Worm (Caenorhabditis elegans) whole organism, young adult: Measurements from ENCODE around the gene tpra-1.

ENCODE experiments used
- B0261.1 ChIP-seq: sonication (generic microtip); optimal IDR thresholded peaks from 2 replicates; lab custom pipeline; 2016; ENCODE audit warnings: mild to moderate bottlenecking, missing genetic modification characterization, moderate library complexity, missing compliant biosample characterization
- C06A6.2 ChIP-seq: fragments of 200-800 bp; sonication (Bioruptor generic); conservative IDR thresholded peaks from 2 replicates; pipeline ENCODE4 v1.3.6; 2022; ENCODE audit warnings: missing genetic modification characterization, missing compliant biosample characterization
- F23B12.7 ChIP-seq: sonication (generic microtip); optimal IDR thresholded peaks from 2 replicates; lab custom pipeline; 2017; ENCODE audit warnings: missing genetic modification characterization, mild to moderate bottlenecking, missing compliant biosample characterization, antibody characterized with exemption, moderate library complexity; ENCODE audit not compliant: insufficient read depth
- F33H1.4 ChIP-seq: fragments of 200-800 bp; sonication (Bioruptor generic); IDR thresholded peaks from 2 replicates; pipeline ENCODE4 v1.3.6; 2022; ENCODE audit warnings: missing genetic modification reagents, missing genetic modification characterization, missing compliant biosample characterization
- T26A5.8 ChIP-seq: sonication (generic microtip); optimal IDR thresholded peaks from 2 replicates; lab custom pipeline; 2016; ENCODE audit warnings: missing genetic modification characterization, missing compliant biosample characterization
- Y95B8A.8 ChIP-seq: fragments of 200-800 bp; sonication (Bioruptor generic); IDR thresholded peaks from 2 replicates; pipeline ENCODE4 v1.3.6; 2022; ENCODE audit warnings: missing genetic modification reagents, missing genetic modification characterization, missing compliant biosample characterization
- ama-1 ChIP-seq, 3 experiments: fragments of 150-350 bp in 1 of 3; sonication (generic microtip) in 2 of 3; optimal IDR thresholded peaks; 2 replicates each; lab custom pipeline; 2014 to 2018; ENCODE audit warnings: missing biosample characterization in 2 of 3, missing genetic modification characterization in 2 of 3, missing genetic modification reagents in 2 of 3
- athp-1 ChIP-seq: sonication (generic microtip); optimal IDR thresholded peaks from 2 replicates; lab custom pipeline; 2017; ENCODE audit warnings: mild to moderate bottlenecking, missing genetic modification characterization, missing compliant biosample characterization
- attf-6 ChIP-seq: fragments of 200-800 bp; sonication (Bioruptor generic); IDR thresholded peaks from 2 replicates; pipeline ENCODE4 v1.3.6; 2022; ENCODE audit warnings: missing genetic modification reagents, missing genetic modification characterization, missing compliant biosample characterization
- cebp-2 ChIP-seq: fragments of 200-800 bp; sonication (Bioruptor generic); IDR thresholded peaks from 2 replicates; pipeline ENCODE4 v1.3.6; 2022; ENCODE audit warnings: missing genetic modification characterization, missing compliant biosample characterization
- ceh-27 ChIP-seq: fragments of 200-800 bp; sonication (Bioruptor generic); optimal IDR thresholded peaks from 2 replicates; lab custom pipeline; 2018; ENCODE audit warnings: mild to moderate bottlenecking, missing genetic modification characterization, moderate library complexity, missing compliant biosample characterization
- ceh-40 ChIP-seq: fragments of 200-800 bp; sonication (Bioruptor generic); IDR thresholded peaks from 2 replicates; pipeline ENCODE4 v1.3.6; 2022; ENCODE audit warnings: missing genetic modification characterization, missing compliant biosample characterization
- ceh-91 ChIP-seq: fragments of 200-800 bp; sonication (Bioruptor generic); IDR thresholded peaks from 2 replicates; pipeline ENCODE4 v1.3.6; 2022; ENCODE audit warnings: missing genetic modification reagents, missing genetic modification characterization, missing compliant biosample characterization
- die-1 ChIP-seq: sonication (generic microtip); optimal IDR thresholded peaks from 2 replicates; lab custom pipeline; 2016; ENCODE audit warnings: missing genotype, mild to moderate bottlenecking, missing genetic modification characterization, missing compliant biosample characterization
- dox-1 ChIP-seq: fragments of 200-800 bp; sonication (Bioruptor generic); IDR thresholded peaks from 2 replicates; pipeline ENCODE4 v1.3.6; 2022; ENCODE audit warnings: missing genetic modification reagents, missing genetic modification characterization, missing compliant biosample characterization
- egl-18 ChIP-seq: fragments of 200-800 bp; sonication (Bioruptor generic); IDR thresholded peaks from 2 replicates; pipeline ENCODE4 v1.3.6; 2022; ENCODE audit warnings: missing genetic modification reagents, missing genetic modification characterization, missing compliant biosample characterization
- ekl-4 ChIP-seq: fragments of 200-800 bp; sonication (Bioruptor generic); IDR thresholded peaks from 2 replicates; pipeline ENCODE4 v1.3.6; 2022; ENCODE audit warnings: missing genetic modification reagents, missing genetic modification characterization, missing compliant biosample characterization
- ets-4 ChIP-seq: fragments of 200-800 bp; sonication (Bioruptor generic); optimal IDR thresholded peaks from 2 replicates; lab custom pipeline; 2018; ENCODE audit warnings: mild to moderate bottlenecking, missing genetic modification characterization, missing compliant biosample characterization
- fkh-3 ChIP-seq: sonication (generic microtip); optimal IDR thresholded peaks from 2 replicates; lab custom pipeline; 2016; ENCODE audit warnings: mild to moderate bottlenecking, missing genetic modification characterization, missing compliant biosample characterization
- hlh-26 ChIP-seq: fragments of 200-800 bp; sonication (Bioruptor generic); conservative IDR thresholded peaks from 2 replicates; pipeline ENCODE4 v1.3.6; 2022; ENCODE audit warnings: missing genetic modification reagents, missing genetic modification characterization, missing compliant biosample characterization
- hmg-1.2 ChIP-seq: fragments of 200-800 bp; sonication (Bioruptor generic); IDR thresholded peaks from 2 replicates; pipeline ENCODE4 v1.3.6; 2022; ENCODE audit warnings: missing genetic modification reagents, missing genetic modification characterization, missing compliant biosample characterization
- hmg-20 ChIP-seq: fragments of 200-800 bp; sonication (Bioruptor generic); IDR thresholded peaks from 2 replicates; pipeline ENCODE4 v1.3.6; 2022; ENCODE audit warnings: missing genetic modification reagents, missing genetic modification characterization, missing compliant biosample characterization
- lin-26 ChIP-seq: fragments of 200-800 bp; sonication (Bioruptor generic); IDR thresholded peaks from 2 replicates; pipeline ENCODE4 v1.3.6; 2022; ENCODE audit warnings: missing genetic modification reagents, missing genetic modification characterization, missing compliant biosample characterization
- lin-35 ChIP-seq, 3 experiments: fragments of 150-350 bp in 2 of 3; sonication (generic microtip) in 1 of 3; optimal IDR thresholded peaks; 2 replicates each; lab custom pipeline; 2014 to 2018; ENCODE audit warnings: missing biosample characterization in 3 of 3, missing genetic modification characterization in 3 of 3, missing genetic modification reagents in 3 of 3
- madf-3 ChIP-seq: fragments of 200-800 bp; sonication (Bioruptor generic); IDR thresholded peaks from 2 replicates; pipeline ENCODE4 v1.3.6; 2022; ENCODE audit warnings: missing genetic modification reagents, missing genetic modification characterization, missing compliant biosample characterization
- madf-6 ChIP-seq: fragments of 200-800 bp; sonication (Bioruptor generic); IDR thresholded peaks from 2 replicates; pipeline ENCODE4 v1.3.6; 2022; ENCODE audit warnings: missing genetic modification reagents, missing genetic modification characterization, missing compliant biosample characterization
- nfya-1 ChIP-seq: sonication (generic microtip); optimal IDR thresholded peaks from 2 replicates; lab custom pipeline; 2017; ENCODE audit warnings: antibody characterized with exemption, missing compliant biosample characterization, missing genetic modification characterization, borderline replicate concordance; ENCODE audit not compliant: insufficient read depth
- nfya-2 ChIP-seq: fragments of 200-800 bp; sonication (Bioruptor generic); IDR thresholded peaks from 2 replicates; pipeline ENCODE4 v1.3.6; 2022; ENCODE audit warnings: missing genetic modification reagents, missing genetic modification characterization, missing compliant biosample characterization
- nfyb-1 ChIP-seq: fragments of 200-800 bp; sonication (Bioruptor generic); IDR thresholded peaks from 2 replicates; pipeline ENCODE4 v1.3.6; 2022; ENCODE audit warnings: missing genetic modification reagents, missing genetic modification characterization, missing compliant biosample characterization
- nhr-179 ChIP-seq: sonication (generic microtip); optimal IDR thresholded peaks from 2 replicates; lab custom pipeline; 2016; ENCODE audit warnings: mild to moderate bottlenecking, missing genetic modification characterization, missing compliant biosample characterization
- nhr-27 ChIP-seq: fragments of 200-800 bp; sonication (Bioruptor generic); optimal IDR thresholded peaks from 2 replicates; lab custom pipeline; 2018; ENCODE audit warnings: mild to moderate bottlenecking, missing genetic modification characterization, moderate library complexity, missing compliant biosample characterization
- nhr-90 ChIP-seq: sonication (generic microtip); optimal IDR thresholded peaks from 2 replicates; lab custom pipeline; 2016; ENCODE audit warnings: missing genotype, mild to moderate bottlenecking, missing genetic modification characterization, missing compliant biosample characterization
- rpc-1 ChIP-seq, 2 experiments: fragments of 150-350 bp in 1 of 2; sonication (generic microtip) in 1 of 2; optimal IDR thresholded peaks; 2 replicates each; lab custom pipeline; 2014 to 2018; ENCODE audit warnings: missing biosample characterization in 1 of 2, missing genetic modification characterization in 1 of 2, missing genetic modification reagents in 1 of 2, missing genotype in 1 of 2
- sea-2 ChIP-seq: fragments of 200-800 bp; sonication (Bioruptor generic); IDR thresholded peaks from 2 replicates; pipeline ENCODE4 v1.3.6; 2022; ENCODE audit warnings: missing genetic modification characterization, missing compliant biosample characterization
- snpc-1.1 ChIP-seq: sonication (generic microtip); optimal IDR thresholded peaks from 2 replicates; lab custom pipeline; 2017; ENCODE audit warnings: missing genetic modification characterization, mild to moderate bottlenecking, missing compliant biosample characterization, antibody characterized with exemption, moderate library complexity, missing genotype, missing genetic modification reagents; ENCODE audit not compliant: insufficient read depth
- snpc-3.4 ChIP-seq: sonication (generic microtip); optimal IDR thresholded peaks from 2 replicates; lab custom pipeline; 2017; ENCODE audit warnings: missing genetic modification characterization, mild to moderate bottlenecking, missing compliant biosample characterization, antibody characterized with exemption, moderate library complexity, missing genotype, missing genetic modification reagents
- snpc-4 ChIP-seq, 5 experiments: fragments of 150-350 bp in 1 of 5; sonication (generic microtip) in 4 of 5; optimal IDR thresholded peaks; 2 replicates each; lab custom pipeline; 2014 to 2018; ENCODE audit warnings: missing genetic modification characterization in 5 of 5, missing biosample characterization in 3 of 5, antibody characterized with exemption in 2 of 5, mild to moderate bottlenecking in 2 of 5, missing compliant biosample characterization in 2 of 5, missing genotype in 2 of 5, moderate library complexity in 2 of 5, missing genetic modification reagents in 1 of 5
- tbp1 ChIP-seq: fragments of 200-800 bp; sonication (Bioruptor generic); optimal IDR thresholded peaks from 2 replicates; lab custom pipeline; 2018; ENCODE audit warnings: mild to moderate bottlenecking, missing genetic modification characterization, missing compliant biosample characterization
- unc-130 ChIP-seq: sonication (generic microtip); optimal IDR thresholded peaks from 2 replicates; lab custom pipeline; 2016; ENCODE audit warnings: missing genetic modification reagents, missing genetic modification characterization, missing compliant biosample characterization
- unc-62 ChIP-seq: fragments of 150-350 bp; optimal IDR thresholded peaks from 2 replicates; lab custom pipeline; 2014; ENCODE audit warnings: missing biosample characterization, missing genetic modification reagents, missing genetic modification characterization
- zfh-2 ChIP-seq: fragments of 200-800 bp; sonication (Bioruptor generic); conservative IDR thresholded peaks from 2 replicates; pipeline ENCODE4 v1.3.6; 2022; ENCODE audit warnings: missing genetic modification reagents, missing genetic modification characterization, missing compliant biosample characterization
- ztf-25 ChIP-seq: fragments of 200-800 bp; sonication (Bioruptor generic); IDR thresholded peaks from 2 replicates; pipeline ENCODE4 v1.3.6; 2022; ENCODE audit warnings: missing genetic modification reagents, missing genetic modification characterization, missing compliant biosample characterization
- ztf-28 ChIP-seq: fragments of 200-800 bp; sonication (Bioruptor generic); IDR thresholded peaks from 2 replicates; pipeline ENCODE4 v1.3.6; 2022; ENCODE audit warnings: missing genetic modification reagents, missing genetic modification characterization, missing compliant biosample characterization

Gene tpra-1

ce11 chrIV:8992786-8993185, 36.5 kb downstream of the tpra-1 start, which contains the start of gene mltn-12:
mltn-12 (plus strand) TSS chrIV:8993086.
- TF ChIP-seq attf-6 (GFP tag; lab: Robert Waterston, UW): no peak
- TF ChIP-seq nfyb-1 (GFP tag; lab: Robert Waterston, UW): no peak
- TF ChIP-seq athp-1 (tag; lab: Kevin White, UChicago): no peak
- no peak for TF ChIP-seq ceh-27 (GFP tag; lab: Kevin White, UChicago)
- no peak for TF ChIP-seq fkh-3
- no peak for TF ChIP-seq C06A6.2 (GFP tag; lab: Robert Waterston, UW)
- TF ChIP-seq F33H1.4 (GFP tag; lab: Robert Waterston, UW): no peak
- no peak for TF ChIP-seq ets-4 (GFP tag; lab: Kevin White, UChicago)
- TF ChIP-seq ceh-91: no peak
- no peak for TF ChIP-seq snpc-4 (GFP tag; optimal IDR thresholded peaks at IDR 0.05; lab: Kevin White, UChicago)
- no peak for TF ChIP-seq snpc-4 (tag; optimal IDR thresholded peaks at IDR 0.05; lab: Kevin White, UChicago)
- no peak for TF ChIP-seq sea-2
- TF ChIP-seq ztf-25: no peak
- TF ChIP-seq, all 124 proteins: peak for 0

- TF ChIP-seq nhr-27 (tag; lab: Kevin White, UChicago): no peak
- TF ChIP-seq unc-62: no peak
- no peak for TF ChIP-seq cebp-2 (GFP tag; lab: Robert Waterston, UW)
- no peak for TF ChIP-seq ama-1 (optimal IDR thresholded peaks at IDR 0.05; lab: Kevin White, UChicago)
- TF ChIP-seq ama-1 (GFP tag; optimal IDR thresholded peaks at IDR 0.05; lab: Kevin White, UChicago): no peak
- TF ChIP-seq ekl-4 (GFP tag; lab: Robert Waterston, UW): no peak
- TF ChIP-seq snpc-1.1 (tag; lab: Kevin White, UChicago): peak; percentile 53
- TF ChIP-seq snpc-4 (GFP tag; optimal IDR thresholded peaks at IDR 0.05; lab: Kevin White, UChicago): no peak
- TF ChIP-seq snpc-4 (tag; optimal IDR thresholded peaks at IDR 0.05; lab: Kevin White, UChicago): peak in 2 of 4 experiments; percentile 4 to 63
These were observed 38.2 kb downstream of the tpra-1 start for ce11 chrIV:8994487-8994886.

ce11 chrIV:9000664-9001063, 44.4 kb downstream of the tpra-1 start:
- TF ChIP-seq snpc-3.4 (peak; percentile 35), rpc-1 (optimal IDR thresholded peaks at IDR 0.05; lab: Kevin White, UChicago) (peak; percentile 41), rpc-1 (tag; optimal IDR thresholded peaks at IDR 0.05; lab: Kevin White, UChicago) (peak; percentile 70), B0261.1 (tag; lab: Kevin White, UChicago) (peak; percentile 45), T26A5.8 (tag; lab: Kevin White, UChicago) (no peak), zfh-2 (GFP tag; lab: Robert Waterston, UW) (no peak), snpc-4 (GFP tag; optimal IDR thresholded peaks at IDR 0.05; lab: Kevin White, UChicago) (no peak), snpc-4 (tag; optimal IDR thresholded peaks at IDR 0.05; lab: Kevin White, UChicago) (no peak), nfya-2 (GFP tag; lab: Robert Waterston, UW) (no peak), hlh-26 (no peak), nfya-1 (no peak), lin-35 (GFP tag; optimal IDR thresholded peaks at IDR 0.05; lab: Kevin White, UChicago) (no peak), nhr-27 (tag; lab: Kevin White, UChicago) (no peak), F23B12.7 (tag; lab: Kevin White, UChicago) (no peak), ceh-40 (GFP tag; lab: Robert Waterston, UW) (no peak), sea-2 (no peak), hmg-20 (GFP tag; lab: Robert Waterston, UW) (no peak), tbp1 (GFP tag; lab: Kevin White, UChicago) (peak; percentile 80), ztf-28 (GFP tag; lab: Robert Waterston, UW) (no peak), unc-130 (GFP tag; lab: Kevin White, UChicago) (no peak), dox-1 (no peak), madf-6 (no peak), ceh-91 (no peak), egl-18 (no peak), hmg-1.2 (GFP tag; lab: Robert Waterston, UW) (0 out of 2 replicates have a peak, but pooled peaks have one; percentile 7), nhr-90 (tag; lab: Kevin White, UChicago) (no peak), madf-3 (GFP tag; lab: Robert Waterston, UW) (no peak), lin-26 (0 out of 2 replicates have a peak, but pooled peaks have one; percentile 25), cebp-2 (GFP tag; lab: Robert Waterston, UW) (no peak), die-1 (tag; lab: Kevin White, UChicago) (no peak), Y95B8A.8 (GFP tag; lab: Robert Waterston, UW) (no peak), nhr-179 (no peak)
